Worm (Caenorhabditis elegans) whole organism, L3 larva: ENCODE results near the gene lgc-18.

Experiments
- R02D3.7 ChIP-seq: fragments of 150-350 bp; optimal IDR thresholded peaks from 2 replicates; lab custom pipeline; 2014; ENCODE audit warnings: missing biosample characterization, missing genetic modification characterization
- ZK546.5 ChIP-seq: sonication (generic microtip); optimal IDR thresholded peaks from 2 replicates; lab custom pipeline; 2017; ENCODE audit warnings: missing biosample characterization, missing genetic modification characterization
- aly-2 ChIP-seq: fragments of 150-350 bp; optimal IDR thresholded peaks from 2 replicates; lab custom pipeline; 2014; ENCODE audit warnings: missing biosample characterization, missing genetic modification characterization
- ceh-16 ChIP-seq: sonication (generic microtip); optimal IDR thresholded peaks from 2 replicates; lab custom pipeline; 2017; ENCODE audit warnings: missing biosample characterization, missing genetic modification characterization
- ceh-28 ChIP-seq: fragments of 150-350 bp; optimal IDR thresholded peaks from 2 replicates; lab custom pipeline; 2014; ENCODE audit warnings: missing biosample characterization, missing genetic modification reagents, missing genetic modification characterization
- ceh-82 ChIP-seq: fragments of 150-350 bp; optimal IDR thresholded peaks from 2 replicates; lab custom pipeline; 2014; ENCODE audit warnings: missing biosample characterization, missing genetic modification characterization
- ceh-9 ChIP-seq: sonication (generic microtip); optimal IDR thresholded peaks from 2 replicates; lab custom pipeline; 2018; ENCODE audit warnings: missing biosample characterization, missing genetic modification characterization
- daf-12 ChIP-seq: fragments of 150-350 bp; optimal IDR thresholded peaks from 2 replicates; lab custom pipeline; 2014; ENCODE audit warnings: missing biosample characterization, missing genetic modification reagents, missing genetic modification characterization
- egl-27 ChIP-seq: sonication (generic microtip); optimal IDR thresholded peaks from 4 replicates; lab custom pipeline; 2017; ENCODE audit warnings: missing biosample characterization, missing genetic modification reagents, missing genetic modification characterization
- egl-5 ChIP-seq: fragments of 150-350 bp; optimal IDR thresholded peaks from 2 replicates; lab custom pipeline; 2017; ENCODE audit warnings: missing biosample characterization, missing genetic modification reagents, missing genetic modification characterization, inconsistent platforms
- elt-1 ChIP-seq: fragments of 150-350 bp; optimal IDR thresholded peaks from 2 replicates; lab custom pipeline; 2014; ENCODE audit warnings: missing biosample characterization, missing genetic modification characterization
- elt-2 ChIP-seq: sonication (generic microtip); optimal IDR thresholded peaks from 2 replicates; lab custom pipeline; 2016; ENCODE audit warnings: missing genetic modification reagents, mild to moderate bottlenecking, missing genetic modification characterization, missing compliant biosample characterization
- elt-3 ChIP-seq, 3 experiments: fragments of 150-350 bp in 1 of 3; sonication (generic microtip) in 2 of 3; optimal IDR thresholded peaks; 2 replicates in 2 of 3; 4 replicates in 1 of 3; lab custom pipeline; 2014 to 2017; ENCODE audit warnings: missing biosample characterization in 3 of 3, missing genetic modification characterization in 3 of 3
- eor-1 ChIP-seq, 2 experiments: fragments of 150-350 bp; optimal IDR thresholded peaks; 2 replicates each; lab custom pipeline; 2014 to 2018; ENCODE audit warnings: missing biosample characterization in 2 of 2, missing genetic modification characterization in 2 of 2
- fkh-2 ChIP-seq: fragments of 150-350 bp; optimal IDR thresholded peaks from 2 replicates; lab custom pipeline; 2014; ENCODE audit warnings: missing biosample characterization, missing genetic modification reagents, missing genetic modification characterization
- fos-1 ChIP-seq: fragments of 150-350 bp; optimal IDR thresholded peaks from 2 replicates; lab custom pipeline; 2014; ENCODE audit warnings: missing biosample characterization, missing genetic modification characterization
- hmg-11 ChIP-seq: sonication (generic microtip); optimal IDR thresholded peaks from 2 replicates; lab custom pipeline; 2016; ENCODE audit warnings: missing genetic modification characterization, missing compliant biosample characterization
- jun-1 ChIP-seq: fragments of 150-350 bp; optimal IDR thresholded peaks from 2 replicates; lab custom pipeline; 2014; ENCODE audit warnings: missing biosample characterization, missing genetic modification reagents, missing genetic modification characterization
- mdl-1 ChIP-seq: fragments of 150-350 bp; optimal IDR thresholded peaks from 2 replicates; lab custom pipeline; 2014; ENCODE audit warnings: missing biosample characterization, missing genetic modification characterization
- mml-1 ChIP-seq: fragments of 150-350 bp; sonication (generic microtip); optimal IDR thresholded peaks from 3 replicates; lab custom pipeline; 2014; ENCODE audit warnings: missing biosample characterization, missing genetic modification characterization
- nfya-1 ChIP-seq: sonication (generic microtip); optimal IDR thresholded peaks from 2 replicates; lab custom pipeline; 2017; ENCODE audit warnings: missing genetic modification characterization, mild to moderate bottlenecking, missing compliant biosample characterization, antibody characterized with exemption, moderate library complexity; ENCODE audit not compliant: insufficient read depth
- nhr-12 ChIP-seq: fragments of 150-350 bp; optimal IDR thresholded peaks from 2 replicates; lab custom pipeline; 2014; ENCODE audit warnings: missing biosample characterization, missing genetic modification characterization
- nhr-25 ChIP-seq: sonication (generic microtip); optimal IDR thresholded peaks from 2 replicates; lab custom pipeline; 2017; ENCODE audit warnings: missing biosample characterization, missing genetic modification characterization
- nhr-28 ChIP-seq: fragments of 150-350 bp; optimal IDR thresholded peaks from 2 replicates; lab custom pipeline; 2014; ENCODE audit warnings: missing biosample characterization, missing genetic modification characterization
- nhr-67 ChIP-seq: fragments of 150-350 bp; optimal IDR thresholded peaks from 2 replicates; lab custom pipeline; 2014; ENCODE audit warnings: missing biosample characterization, missing genetic modification characterization
- nhr-76 ChIP-seq: fragments of 150-350 bp; sonication (generic microtip); optimal IDR thresholded peaks from 5 replicates; lab custom pipeline; 2014; ENCODE audit warnings: missing biosample characterization, missing genetic modification characterization
- nhr-77 ChIP-seq: fragments of 150-350 bp; optimal IDR thresholded peaks from 2 replicates; lab custom pipeline; 2014; ENCODE audit warnings: missing biosample characterization, missing genetic modification characterization
- pha-4 ChIP-seq: fragments of 150-350 bp; optimal IDR thresholded peaks from 2 replicates; lab custom pipeline; 2014; ENCODE audit warnings: missing biosample characterization, missing genetic modification reagents, missing genetic modification characterization
- pqm-1 ChIP-seq: fragments of 150-350 bp; optimal IDR thresholded peaks from 2 replicates; lab custom pipeline; 2017; ENCODE audit warnings: missing biosample characterization, missing genetic modification characterization, inconsistent platforms
- sea-2 ChIP-seq: fragments of 150-350 bp; sonication (generic microtip); optimal IDR thresholded peaks from 4 replicates; lab custom pipeline; 2014; ENCODE audit warnings: missing biosample characterization, missing genetic modification reagents, missing genetic modification characterization
- skn-1 ChIP-seq: fragments of 150-350 bp; optimal IDR thresholded peaks from 2 replicates; lab custom pipeline; 2014; ENCODE audit warnings: missing biosample characterization, missing genetic modification characterization
- snpc-4 ChIP-seq: fragments of 150-350 bp; optimal IDR thresholded peaks from 2 replicates; lab custom pipeline; 2014; ENCODE audit warnings: missing biosample characterization, missing genetic modification characterization
- unc-39 ChIP-seq: sonication (generic microtip); optimal IDR thresholded peaks from 4 replicates; lab custom pipeline; 2017; ENCODE audit warnings: missing biosample characterization, missing genetic modification characterization
- unc-62 ChIP-seq: fragments of 150-350 bp; sonication (generic microtip); optimal IDR thresholded peaks from 4 replicates; lab custom pipeline; 2014; ENCODE audit warnings: missing biosample characterization, missing genetic modification reagents, missing genetic modification characterization
- zag-1 ChIP-seq: fragments of 150-350 bp; optimal IDR thresholded peaks from 2 replicates; lab custom pipeline; 2014; ENCODE audit warnings: missing biosample characterization, missing genetic modification characterization
- ztf-11 ChIP-seq: fragments of 150-350 bp; optimal IDR thresholded peaks from 2 replicates; lab custom pipeline; 2014; ENCODE audit warnings: missing biosample characterization, missing genetic modification characterization
- ztf-4 ChIP-seq: fragments of 150-350 bp; optimal IDR thresholded peaks from 2 replicates; lab custom pipeline; 2014; ENCODE audit warnings: missing biosample characterization, missing genetic modification characterization

lgc-18 gene

DNA sequence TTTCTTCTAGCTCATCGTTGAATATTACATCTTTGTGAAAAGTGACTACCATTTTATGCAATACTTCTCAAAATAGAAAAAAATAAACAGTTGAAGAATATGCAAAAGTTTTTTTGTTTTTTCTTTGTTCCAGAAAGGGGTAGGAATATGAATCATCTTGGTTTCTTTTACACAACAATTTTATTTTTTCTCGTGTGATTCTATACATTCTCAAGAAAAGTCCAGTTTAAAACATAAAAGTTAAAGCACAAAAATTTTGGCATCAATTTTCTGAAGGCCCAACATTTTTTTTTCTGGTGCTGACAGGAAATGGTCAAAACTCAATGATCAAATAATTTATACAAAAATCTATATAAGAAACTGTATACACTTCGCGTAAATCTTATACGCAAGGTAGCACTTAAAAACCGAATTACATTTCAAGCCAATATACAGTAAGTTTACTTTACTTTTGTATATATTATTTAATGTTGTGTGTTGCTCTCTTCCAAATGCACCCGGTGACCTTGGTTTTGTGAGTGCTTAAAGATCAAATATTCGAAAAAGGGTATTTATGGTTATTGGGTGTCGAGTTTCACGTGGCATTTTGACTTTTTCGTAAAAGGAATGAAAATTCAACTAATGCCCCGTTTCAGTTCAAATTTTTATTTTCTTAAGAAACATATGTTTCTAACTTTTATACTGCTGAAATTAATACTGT lies 16.7 kb upstream of the lgc-18 start, which contains the start of the genes W03G11.2 and lgc-13:
Gene W03G11.2, minus strand, starts transcription at position 101 of the 700 bp plus-strand sequence.
Gene lgc-13, plus strand, starts transcription at position 650 of the 700 bp plus-strand sequence.
- TF ChIP-seq mdl-1 (tag; lab: Kevin White, UChicago), result no peak
- no peak for TF ChIP-seq nhr-25 (tag; lab: Kevin White, UChicago)
- TF ChIP-seq elt-1, result no peak
- TF ChIP-seq ceh-28 (tag; lab: Kevin White, UChicago), result no peak
- TF ChIP-seq pha-4 (tag; lab: Kevin White, UChicago), result no peak
- TF ChIP-seq mml-1 (tag; lab: Kevin White, UChicago), result no peak
- no peak for TF ChIP-seq skn-1 (tag; lab: Kevin White, UChicago)
- no peak for TF ChIP-seq nhr-67 (tag; lab: Kevin White, UChicago)
- no peak for TF ChIP-seq fkh-2
- TF ChIP-seq ceh-16, result no peak
- TF ChIP-seq aly-2 (tag; lab: Kevin White, UChicago), result no peak
- no peak for TF ChIP-seq egl-5 (tag; lab: Kevin White, UChicago)
- no peak for TF ChIP-seq R02D3.7 (tag; lab: Kevin White, UChicago)
- no peak for TF ChIP-seq pqm-1 (tag; lab: Kevin White, UChicago)
- TF ChIP-seq ztf-4 (tag; lab: Kevin White, UChicago), result no peak
- no peak for TF ChIP-seq fos-1
- no peak for TF ChIP-seq daf-12 (tag; lab: Kevin White, UChicago)

DNA sequence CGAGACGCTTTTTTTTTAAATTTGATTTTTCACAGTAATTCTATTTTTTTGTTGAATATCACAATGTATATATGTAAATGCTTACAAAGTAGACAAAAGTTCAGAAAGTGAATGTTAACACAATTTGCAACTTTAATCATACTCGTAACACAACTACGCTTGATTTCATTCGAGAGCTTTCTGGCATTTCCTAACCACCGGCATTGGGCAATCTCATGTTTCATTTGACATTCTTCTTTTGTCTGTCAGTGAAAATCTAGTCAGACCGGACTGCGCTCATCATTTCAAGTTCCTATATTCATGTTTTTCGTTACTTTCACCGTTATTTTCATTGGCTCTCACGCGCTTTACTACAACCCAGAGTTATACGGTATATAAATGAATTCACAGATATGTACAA lies 14.2 kb upstream of the lgc-18 start, which contains the start of gene lgc-14:
Gene lgc-14, plus strand, starts transcription at position 301 of the 400 bp plus-strand sequence.
- TF ChIP-seq hmg-11 (tag; lab: Kevin White, UChicago) (no peak), nhr-12 (no peak), nhr-25 (tag; lab: Kevin White, UChicago) (no peak), nhr-67 (tag; lab: Kevin White, UChicago) (no peak), unc-39 (tag; lab: Kevin White, UChicago) (no peak), pqm-1 (tag; lab: Kevin White, UChicago) (no peak), aly-2 (tag; lab: Kevin White, UChicago) (no peak), egl-5 (tag; lab: Kevin White, UChicago) (no peak), mdl-1 (tag; lab: Kevin White, UChicago) (no peak), pha-4 (tag; lab: Kevin White, UChicago) (no peak), fkh-2 (no peak), zag-1 (tag; lab: Kevin White, UChicago) (no peak), elt-3 (tag; optimal IDR thresholded peaks at IDR 0.05; lab: Kevin White, UChicago) (no peak)
- TF ChIP-seq, all 47 proteins: peak for 0

DNA sequence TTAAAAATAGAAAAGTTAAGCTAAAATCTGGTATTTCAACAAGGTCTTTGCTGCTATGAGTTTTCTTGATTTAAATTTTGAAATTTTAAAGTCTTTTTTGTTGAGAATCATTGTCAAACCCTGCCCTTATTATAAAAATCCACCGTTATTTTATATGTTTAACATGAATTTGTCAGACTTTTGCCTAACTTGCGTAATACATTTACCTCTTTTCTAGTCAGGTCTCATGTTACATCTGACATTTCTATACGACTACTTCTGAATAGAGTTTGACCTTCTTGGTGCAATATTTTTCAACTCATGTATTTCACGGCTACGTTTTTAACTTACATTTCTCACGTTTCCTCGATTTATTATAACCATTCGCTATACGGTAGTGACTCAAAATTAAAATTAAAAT lies 11.4 kb upstream of the lgc-18 start, which contains the start of gene lgc-15:
Gene lgc-15, plus strand, starts transcription at position 301 of the 400 bp plus-strand sequence.
- TF ChIP-seq ztf-11, result no peak
- TF ChIP-seq snpc-4 (tag; lab: Kevin White, UChicago), result no peak
- no peak for TF ChIP-seq nhr-28 (tag; lab: Kevin White, UChicago)
- no peak for TF ChIP-seq unc-62
- no peak for TF ChIP-seq nhr-76 (tag; lab: Kevin White, UChicago)
- TF ChIP-seq ceh-9 (tag; lab: Kevin White, UChicago), result no peak
- TF ChIP-seq nhr-77 (tag; lab: Kevin White, UChicago), result no peak
- no peak for TF ChIP-seq ZK546.5 (tag; lab: Kevin White, UChicago)
- no peak for TF ChIP-seq pqm-1 (tag; lab: Kevin White, UChicago)
- no peak for TF ChIP-seq nfya-1
- TF ChIP-seq egl-5 (tag; lab: Kevin White, UChicago), result no peak
- no peak for TF ChIP-seq ceh-82 (tag; lab: Kevin White, UChicago)

DNA sequence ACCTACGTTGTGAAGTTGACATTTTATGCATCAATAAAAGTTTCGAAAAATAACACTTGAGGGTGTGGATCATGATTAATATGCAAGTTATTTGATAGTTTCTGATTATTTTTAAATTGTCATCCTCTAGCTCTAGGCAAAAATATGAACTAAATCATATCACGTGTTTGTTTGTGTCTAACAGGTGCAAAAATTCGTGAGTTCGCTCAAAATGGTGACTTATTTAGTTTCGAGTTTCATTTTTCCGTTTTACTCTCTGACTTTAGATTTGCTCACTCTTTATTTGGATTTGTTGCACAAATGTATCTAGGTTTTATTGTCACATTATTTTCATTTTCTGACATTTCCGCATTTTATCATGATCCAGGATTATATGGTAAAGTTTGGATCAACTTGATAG lies 7.1 kb upstream of the lgc-18 start, which contains the start of gene lgc-16:
Gene lgc-16, plus strand, starts transcription at position 301 of the 400 bp plus-strand sequence.
- TF ChIP-seq jun-1 (tag; lab: Kevin White, UChicago), result no peak

DNA sequence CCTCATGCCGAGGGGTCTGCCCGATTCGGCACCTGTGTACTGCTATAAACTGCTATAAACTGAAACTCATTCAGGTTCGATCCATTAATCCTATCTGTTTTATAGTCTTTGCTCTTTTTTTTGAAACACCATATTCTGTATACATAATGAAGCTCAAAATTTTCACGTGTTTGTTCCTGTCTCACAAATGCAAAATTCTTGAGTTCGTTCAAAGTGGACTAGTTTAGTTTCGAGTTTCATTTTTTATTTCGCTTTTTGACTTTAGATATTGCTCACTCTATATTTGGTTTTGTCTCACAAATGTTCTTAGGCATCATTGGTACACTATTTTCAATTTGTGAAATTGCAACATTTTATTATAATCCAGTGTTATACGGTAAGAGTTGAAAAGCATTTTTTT lies 4.1 kb upstream of the lgc-18 start, which contains the start of gene lgc-17:
Gene lgc-17, plus strand, starts transcription at position 301 of the 400 bp plus-strand sequence.
- no peak for TF ChIP-seq nhr-77 (tag; lab: Kevin White, UChicago)
- TF ChIP-seq unc-62, result no peak
- no peak for TF ChIP-seq ztf-11
- TF ChIP-seq R02D3.7 (tag; lab: Kevin White, UChicago), result no peak
- no peak for TF ChIP-seq pha-4 (tag; lab: Kevin White, UChicago)
- no peak for TF ChIP-seq pqm-1 (tag; lab: Kevin White, UChicago)
- TF ChIP-seq eor-1 (tag; optimal IDR thresholded peaks at IDR 0.05; lab: Kevin White, UChicago), result no peak
- TF ChIP-seq skn-1 (tag; lab: Kevin White, UChicago), result no peak
- no peak for TF ChIP-seq egl-27
- TF ChIP-seq snpc-4 (tag; lab: Kevin White, UChicago), result no peak
- TF ChIP-seq ceh-9 (tag; lab: Kevin White, UChicago), result no peak
- no peak for TF ChIP-seq sea-2 (GFP tag; lab: Kevin White, UChicago)
- TF ChIP-seq elt-1, result no peak
- no peak for TF ChIP-seq elt-2
- no peak for TF ChIP-seq ztf-4 (tag; lab: Kevin White, UChicago)
- TF ChIP-seq ZK546.5 (tag; lab: Kevin White, UChicago), result no peak
- TF ChIP-seq mml-1 (tag; lab: Kevin White, UChicago), result no peak
